Worm (Caenorhabditis elegans) whole organism, L3 larva: ENCODE results near the gene W03C9.5.

Source experiments
- R02D3.7 ChIP-seq: fragments of 150-350 bp; optimal IDR thresholded peaks from 2 replicates; lab custom pipeline; 2014; ENCODE audit warnings: missing biosample characterization, missing genetic modification characterization
- ZK546.5 ChIP-seq: sonication (generic microtip); optimal IDR thresholded peaks from 2 replicates; lab custom pipeline; 2017; ENCODE audit warnings: missing biosample characterization, missing genetic modification characterization
- ceh-16 ChIP-seq: sonication (generic microtip); optimal IDR thresholded peaks from 2 replicates; lab custom pipeline; 2017; ENCODE audit warnings: missing biosample characterization, missing genetic modification characterization
- ceh-28 ChIP-seq: fragments of 150-350 bp; optimal IDR thresholded peaks from 2 replicates; lab custom pipeline; 2014; ENCODE audit warnings: missing biosample characterization, missing genetic modification reagents, missing genetic modification characterization
- ceh-82 ChIP-seq: fragments of 150-350 bp; optimal IDR thresholded peaks from 2 replicates; lab custom pipeline; 2014; ENCODE audit warnings: missing biosample characterization, missing genetic modification characterization
- ceh-9 ChIP-seq: sonication (generic microtip); optimal IDR thresholded peaks from 2 replicates; lab custom pipeline; 2018; ENCODE audit warnings: missing biosample characterization, missing genetic modification characterization
- daf-12 ChIP-seq: fragments of 150-350 bp; optimal IDR thresholded peaks from 2 replicates; lab custom pipeline; 2014; ENCODE audit warnings: missing biosample characterization, missing genetic modification reagents, missing genetic modification characterization
- egl-27 ChIP-seq: sonication (generic microtip); optimal IDR thresholded peaks from 4 replicates; lab custom pipeline; 2017; ENCODE audit warnings: missing biosample characterization, missing genetic modification reagents, missing genetic modification characterization
- egl-5 ChIP-seq: fragments of 150-350 bp; optimal IDR thresholded peaks from 2 replicates; lab custom pipeline; 2017; ENCODE audit warnings: missing biosample characterization, missing genetic modification reagents, missing genetic modification characterization, inconsistent platforms
- elt-1 ChIP-seq: fragments of 150-350 bp; optimal IDR thresholded peaks from 2 replicates; lab custom pipeline; 2014; ENCODE audit warnings: missing biosample characterization, missing genetic modification characterization
- elt-2 ChIP-seq: sonication (generic microtip); optimal IDR thresholded peaks from 2 replicates; lab custom pipeline; 2016; ENCODE audit warnings: missing genetic modification reagents, mild to moderate bottlenecking, missing genetic modification characterization, missing compliant biosample characterization
- elt-3 ChIP-seq, 3 experiments: fragments of 150-350 bp in 1 of 3; sonication (generic microtip) in 2 of 3; optimal IDR thresholded peaks; 2 replicates in 2 of 3; 4 replicates in 1 of 3; lab custom pipeline; 2014 to 2017; ENCODE audit warnings: missing biosample characterization in 3 of 3, missing genetic modification characterization in 3 of 3
- eor-1 ChIP-seq, 2 experiments: fragments of 150-350 bp; optimal IDR thresholded peaks; 2 replicates each; lab custom pipeline; 2014 to 2018; ENCODE audit warnings: missing biosample characterization in 2 of 2, missing genetic modification characterization in 2 of 2
- fkh-10 ChIP-seq: sonication (generic microtip); optimal IDR thresholded peaks from 2 replicates; lab custom pipeline; 2017; ENCODE audit warnings: missing biosample characterization, missing genetic modification reagents, missing genetic modification characterization
- fkh-2 ChIP-seq: fragments of 150-350 bp; optimal IDR thresholded peaks from 2 replicates; lab custom pipeline; 2014; ENCODE audit warnings: missing biosample characterization, missing genetic modification reagents, missing genetic modification characterization
- fos-1 ChIP-seq: fragments of 150-350 bp; optimal IDR thresholded peaks from 2 replicates; lab custom pipeline; 2014; ENCODE audit warnings: missing biosample characterization, missing genetic modification characterization
- hmg-11 ChIP-seq: sonication (generic microtip); optimal IDR thresholded peaks from 2 replicates; lab custom pipeline; 2016; ENCODE audit warnings: missing genetic modification characterization, missing compliant biosample characterization
- jun-1 ChIP-seq: fragments of 150-350 bp; optimal IDR thresholded peaks from 2 replicates; lab custom pipeline; 2014; ENCODE audit warnings: missing biosample characterization, missing genetic modification reagents, missing genetic modification characterization
- lin-15B ChIP-seq: fragments of 150-350 bp; optimal IDR thresholded peaks from 2 replicates; lab custom pipeline; 2014; ENCODE audit warnings: missing biosample characterization, missing genetic modification characterization
- lin-39 ChIP-seq: fragments of 150-350 bp; optimal IDR thresholded peaks from 2 replicates; lab custom pipeline; 2018; ENCODE audit warnings: missing biosample characterization, missing genetic modification reagents, missing genetic modification characterization
- lsy-12 ChIP-seq: sonication (generic microtip); optimal IDR thresholded peaks from 2 replicates; lab custom pipeline; 2016; ENCODE audit warnings: mild to moderate bottlenecking, missing genetic modification characterization, missing compliant biosample characterization
- mdl-1 ChIP-seq: fragments of 150-350 bp; optimal IDR thresholded peaks from 2 replicates; lab custom pipeline; 2014; ENCODE audit warnings: missing biosample characterization, missing genetic modification characterization
- mml-1 ChIP-seq: fragments of 150-350 bp; sonication (generic microtip); optimal IDR thresholded peaks from 3 replicates; lab custom pipeline; 2014; ENCODE audit warnings: missing biosample characterization, missing genetic modification characterization
- nfya-1 ChIP-seq: sonication (generic microtip); optimal IDR thresholded peaks from 2 replicates; lab custom pipeline; 2017; ENCODE audit warnings: missing genetic modification characterization, mild to moderate bottlenecking, missing compliant biosample characterization, antibody characterized with exemption, moderate library complexity; ENCODE audit not compliant: insufficient read depth
- nhr-11 ChIP-seq: fragments of 150-350 bp; optimal IDR thresholded peaks from 2 replicates; lab custom pipeline; 2014; ENCODE audit warnings: missing biosample characterization, missing genetic modification characterization
- nhr-12 ChIP-seq: fragments of 150-350 bp; optimal IDR thresholded peaks from 2 replicates; lab custom pipeline; 2014; ENCODE audit warnings: missing biosample characterization, missing genetic modification characterization
- nhr-25 ChIP-seq: sonication (generic microtip); optimal IDR thresholded peaks from 2 replicates; lab custom pipeline; 2017; ENCODE audit warnings: missing biosample characterization, missing genetic modification characterization
- nhr-28 ChIP-seq: fragments of 150-350 bp; optimal IDR thresholded peaks from 2 replicates; lab custom pipeline; 2014; ENCODE audit warnings: missing biosample characterization, missing genetic modification characterization
- nhr-43 ChIP-seq: sonication (generic microtip); optimal IDR thresholded peaks from 2 replicates; lab custom pipeline; 2016; ENCODE audit warnings: mild to moderate bottlenecking, missing genetic modification characterization, missing compliant biosample characterization; ENCODE audit not compliant: poor library complexity, severe bottlenecking
- nhr-67 ChIP-seq: fragments of 150-350 bp; optimal IDR thresholded peaks from 2 replicates; lab custom pipeline; 2014; ENCODE audit warnings: missing biosample characterization, missing genetic modification characterization
- nhr-76 ChIP-seq: fragments of 150-350 bp; sonication (generic microtip); optimal IDR thresholded peaks from 5 replicates; lab custom pipeline; 2014; ENCODE audit warnings: missing biosample characterization, missing genetic modification characterization
- nhr-77 ChIP-seq: fragments of 150-350 bp; optimal IDR thresholded peaks from 2 replicates; lab custom pipeline; 2014; ENCODE audit warnings: missing biosample characterization, missing genetic modification characterization
- pha-4 ChIP-seq: fragments of 150-350 bp; optimal IDR thresholded peaks from 2 replicates; lab custom pipeline; 2014; ENCODE audit warnings: missing biosample characterization, missing genetic modification reagents, missing genetic modification characterization
- pqm-1 ChIP-seq: fragments of 150-350 bp; optimal IDR thresholded peaks from 2 replicates; lab custom pipeline; 2017; ENCODE audit warnings: missing biosample characterization, missing genetic modification characterization, inconsistent platforms
- skn-1 ChIP-seq: fragments of 150-350 bp; optimal IDR thresholded peaks from 2 replicates; lab custom pipeline; 2014; ENCODE audit warnings: missing biosample characterization, missing genetic modification characterization
- snpc-4 ChIP-seq: fragments of 150-350 bp; optimal IDR thresholded peaks from 2 replicates; lab custom pipeline; 2014; ENCODE audit warnings: missing biosample characterization, missing genetic modification characterization
- tbx-2 ChIP-seq: sonication (generic microtip); optimal IDR thresholded peaks from 2 replicates; lab custom pipeline; 2016; ENCODE audit warnings: mild to moderate bottlenecking, missing genetic modification characterization, missing compliant biosample characterization
- unc-39 ChIP-seq: sonication (generic microtip); optimal IDR thresholded peaks from 4 replicates; lab custom pipeline; 2017; ENCODE audit warnings: missing biosample characterization, missing genetic modification characterization
- unc-62 ChIP-seq: fragments of 150-350 bp; sonication (generic microtip); optimal IDR thresholded peaks from 4 replicates; lab custom pipeline; 2014; ENCODE audit warnings: missing biosample characterization, missing genetic modification reagents, missing genetic modification characterization
- zag-1 ChIP-seq: fragments of 150-350 bp; optimal IDR thresholded peaks from 2 replicates; lab custom pipeline; 2014; ENCODE audit warnings: missing biosample characterization, missing genetic modification characterization
- ztf-11 ChIP-seq: fragments of 150-350 bp; optimal IDR thresholded peaks from 2 replicates; lab custom pipeline; 2014; ENCODE audit warnings: missing biosample characterization, missing genetic modification characterization

The W03C9.5 gene

DNA sequence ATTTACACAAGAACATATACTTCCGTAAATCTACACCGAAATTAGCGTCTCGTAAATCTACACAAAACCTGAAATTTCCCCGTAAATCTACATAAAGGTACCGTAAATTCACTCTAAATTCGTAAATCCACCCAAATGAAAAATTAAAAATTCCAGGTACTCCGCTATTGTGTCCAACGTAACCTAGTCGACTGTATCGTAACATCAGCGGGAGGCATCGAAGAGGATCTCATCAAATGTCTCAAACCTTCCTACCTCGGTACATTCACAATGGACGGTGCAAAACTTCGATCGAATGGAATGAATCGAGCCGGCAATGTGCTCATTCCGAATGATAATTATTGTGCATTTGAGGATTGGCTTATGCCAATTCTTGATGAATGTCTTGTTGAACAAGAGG, 27.6 kb upstream of the W03C9.5 start:
- no peak for TF ChIP-seq nhr-67 (tag; lab: Kevin White, UChicago)
- TF ChIP-seq fkh-10 (GFP tag; lab: Kevin White, UChicago) = no peak
- TF ChIP-seq elt-1 = no peak
- no peak for TF ChIP-seq hmg-11 (tag; lab: Kevin White, UChicago)
- TF ChIP-seq lsy-12 (tag; lab: Kevin White, UChicago) = no peak
- TF ChIP-seq tbx-2 = no peak
- TF ChIP-seq egl-27 (tag; lab: Kevin White, UChicago) = no peak
- TF ChIP-seq nhr-43 (tag; lab: Kevin White, UChicago) = no peak
- TF ChIP-seq fkh-2 = no peak
- TF ChIP-seq ZK546.5 = no peak
- no peak for TF ChIP-seq elt-3 (tag; optimal IDR thresholded peaks at IDR 0.05; lab: Kevin White, UChicago)
- no peak for TF ChIP-seq unc-39 (tag; lab: Kevin White, UChicago)
- no peak for TF ChIP-seq ceh-9 (tag; lab: Kevin White, UChicago)
- no peak for TF ChIP-seq nhr-77 (tag; lab: Kevin White, UChicago)
- TF ChIP-seq daf-12 (tag; lab: Kevin White, UChicago) = no peak
- no peak for TF ChIP-seq nhr-28 (tag; lab: Kevin White, UChicago)
- TF ChIP-seq jun-1 = no peak
- no peak for TF ChIP-seq fos-1 (tag; lab: Kevin White, UChicago)
- TF ChIP-seq ceh-28 (tag; lab: Kevin White, UChicago) = no peak
- no peak for TF ChIP-seq lin-15B (tag; lab: Kevin White, UChicago)

DNA sequence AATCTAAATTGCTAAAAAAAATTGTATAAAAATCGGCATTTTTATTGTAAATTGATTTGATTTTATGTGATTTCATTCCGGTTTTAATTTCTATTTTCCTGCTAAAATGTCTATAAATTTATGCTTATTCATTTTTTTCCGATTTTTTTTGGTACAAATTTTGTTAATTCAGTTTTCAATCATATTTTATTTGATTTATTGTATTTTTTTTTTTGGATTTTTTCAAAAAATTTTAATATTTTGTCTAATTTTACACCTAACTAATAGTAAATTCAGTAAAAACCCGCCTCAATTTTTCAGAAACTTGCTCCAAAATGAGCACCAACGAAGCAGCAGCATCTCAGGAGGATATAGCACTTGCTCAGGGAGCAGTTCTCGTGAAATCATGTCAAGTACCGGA, 25.4 kb upstream of the W03C9.5 start, which contains the start of gene dhps-1:
TSS of gene dhps-1 (plus strand) at position 301 of the 400 bp plus-strand sequence.
- TF ChIP-seq elt-3 (tag; optimal IDR thresholded peaks at IDR 0.05; lab: Kevin White, UChicago) = no peak
- TF ChIP-seq nhr-12 (tag; lab: Kevin White, UChicago) = no peak
- TF ChIP-seq eor-1 (tag; optimal IDR thresholded peaks at IDR 0.05; lab: Kevin White, UChicago) = no peak
- TF ChIP-seq ceh-82 = no peak
- TF ChIP-seq pqm-1 (tag; lab: Kevin White, UChicago) = no peak
- TF ChIP-seq pha-4 (tag; lab: Kevin White, UChicago) = no peak
- no peak for TF ChIP-seq ceh-28 (tag; lab: Kevin White, UChicago)
- TF ChIP-seq ztf-11 (tag; lab: Kevin White, UChicago) = no peak

ce11 chrII:11988724-11989123, 21.4 kb upstream of the W03C9.5 start, which contains the start of gene Y17G7B.3:
Gene Y17G7B.3, plus strand, starts transcription at chrII:11989024.
- TF ChIP-seq pha-4 (tag; lab: Kevin White, UChicago) (no peak), unc-39 (tag; lab: Kevin White, UChicago) (no peak), lsy-12 (tag; lab: Kevin White, UChicago) (no peak), nhr-11 (no peak), nhr-76 (no peak), pqm-1 (tag; lab: Kevin White, UChicago) (no peak), nhr-25 (tag; lab: Kevin White, UChicago) (no peak), fkh-10 (GFP tag; lab: Kevin White, UChicago) (no peak), eor-1 (tag; optimal IDR thresholded peaks at IDR 0.05; lab: Kevin White, UChicago) (no peak), ceh-16 (tag; lab: Kevin White, UChicago) (no peak), fkh-2 (no peak), zag-1 (no peak), nhr-43 (tag; lab: Kevin White, UChicago) (no peak), elt-3 (tag; optimal IDR thresholded peaks at IDR 0.05; lab: Kevin White, UChicago) (no peak), ceh-82 (no peak), nhr-77 (tag; lab: Kevin White, UChicago) (no peak), unc-62 (GFP tag; lab: Kevin White, UChicago) (no peak)
- TF ChIP-seq, all 47 proteins: peak for 0

DNA sequence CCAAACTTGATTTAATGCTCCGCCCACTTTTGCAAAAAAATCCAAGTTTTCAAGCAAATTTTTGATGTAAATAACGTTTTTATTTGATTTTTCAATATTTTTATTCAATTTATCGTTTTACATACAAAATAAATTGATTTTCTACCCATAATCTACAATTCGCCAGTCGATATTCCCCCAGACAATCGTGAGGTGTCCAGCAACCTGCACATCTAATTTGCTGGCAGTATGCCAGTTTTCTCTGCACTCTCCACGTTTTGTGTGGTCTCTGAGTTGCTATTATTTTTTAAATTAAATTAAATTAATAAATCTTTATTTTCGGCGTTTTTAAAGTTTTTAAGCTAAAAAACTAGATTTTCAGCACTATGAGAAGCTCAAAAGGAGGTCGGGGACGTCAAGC, 12.8 kb upstream of the W03C9.5 start:
- TF ChIP-seq egl-27 (tag; lab: Kevin White, UChicago) (peak; percentile 30), nhr-12 (tag; lab: Kevin White, UChicago) (no peak), ceh-28 (tag; lab: Kevin White, UChicago) (peak; percentile 86), hmg-11 (tag; lab: Kevin White, UChicago) (no peak), fkh-10 (GFP tag; lab: Kevin White, UChicago) (peak; percentile 86), nhr-43 (tag; lab: Kevin White, UChicago) (peak; percentile 90), pqm-1 (tag; lab: Kevin White, UChicago) (peak; percentile 76), nhr-77 (tag; lab: Kevin White, UChicago) (peak; percentile 67), tbx-2 (peak; percentile 71), ztf-11 (tag; lab: Kevin White, UChicago) (no peak), lin-15B (tag; lab: Kevin White, UChicago) (peak; percentile 95), ceh-9 (tag; lab: Kevin White, UChicago) (no peak), nhr-76 (no peak), elt-2 (tag; lab: Kevin White, UChicago) (peak; percentile 73), elt-3 (tag; optimal IDR thresholded peaks at IDR 0.05; lab: Kevin White, UChicago) (no peak), fkh-2 (no peak), nfya-1 (tag; lab: Kevin White, UChicago) (peak; percentile 83), mml-1 (tag; lab: Kevin White, UChicago) (no peak), unc-62 (GFP tag; lab: Kevin White, UChicago) (no peak), snpc-4 (peak; percentile 57), ceh-16 (tag; lab: Kevin White, UChicago) (no peak), fos-1 (tag; lab: Kevin White, UChicago) (peak; percentile 69), skn-1 (tag; lab: Kevin White, UChicago) (peak; percentile 39), nhr-25 (tag; lab: Kevin White, UChicago) (peak; percentile 69), egl-5 (peak; percentile 61), mdl-1 (peak; percentile 43), zag-1 (no peak), jun-1 (peak; percentile 74), ZK546.5 (peak; percentile 95), lin-39 (peak; percentile 44), daf-12 (tag; lab: Kevin White, UChicago) (no peak), R02D3.7 (tag; lab: Kevin White, UChicago) (peak; percentile 85), pha-4 (tag; lab: Kevin White, UChicago) (peak; percentile 93)
